Fruit fly (Drosophila melanogaster): ENCODE results near the gene Glg1.
A peak's percentile ranks its signal among the peaks of the same experiment; 100 is the strongest.

Glg1 gene

DNA sequence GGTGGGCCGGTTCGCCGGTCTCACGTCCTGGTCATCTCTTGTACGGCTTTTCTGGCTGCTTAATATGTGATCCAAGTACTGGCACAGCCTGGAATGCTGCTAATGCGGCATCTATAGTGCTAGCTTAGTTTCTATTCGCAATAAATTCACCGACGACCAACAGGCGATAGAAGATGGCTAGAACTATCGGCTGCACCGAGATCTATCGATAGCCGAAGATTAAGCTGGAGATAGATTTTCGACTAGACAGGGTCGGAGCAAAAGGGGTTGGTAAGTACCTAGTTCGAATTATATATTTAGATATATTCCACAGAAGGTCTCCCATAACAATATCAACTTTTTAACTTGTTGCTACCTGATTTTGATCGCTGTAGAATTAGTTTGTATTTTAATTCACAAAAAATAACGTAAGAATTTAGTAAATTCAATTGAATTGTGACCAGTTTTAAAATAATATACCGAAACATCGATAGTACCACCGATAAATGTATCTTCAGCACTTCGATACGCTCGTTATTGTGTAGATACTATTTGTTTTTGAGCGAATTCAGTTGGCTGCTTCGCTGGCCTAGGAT is at the start of gene Glg1, which contains the start of gene M6:
Glg1 (minus strand) TSS at position 185 of the 575 bp plus-strand sequence.
M6 (plus strand) TSS at position 499 of the 575 bp plus-strand sequence.
- TF ChIP-seq CG14655 (GFP tag; optimal IDR thresholded peaks at IDR 0.05) = no peak
- TF ChIP-seq CG8301 (tag; optimal IDR thresholded peaks at IDR 0.05) = peak; percentile 44
- no peak for TF ChIP-seq rn (GFP tag; IDR thresholded peaks at IDR 0.05)
- peak; percentile 58; the same call in 1 of the 3 replicates for TF ChIP-seq CG4496 (GFP tag; IDR thresholded peaks at IDR 0.05)
- peak; percentile 70 for TF ChIP-seq CG8159 (tag; optimal IDR thresholded peaks at IDR 0.05)
- TF ChIP-seq Pif1B (GFP tag; optimal IDR thresholded peaks at IDR 0.05) = no peak
- TF ChIP-seq EcR (GFP tag; optimal IDR thresholded peaks at IDR 0.05) = no peak
- TF ChIP-seq CG34367 (tag; optimal IDR thresholded peaks at IDR 0.05) = no peak
- TF ChIP-seq CG17806 (tag; optimal IDR thresholded peaks at IDR 0.05) = peak; percentile 35
- peak; percentile 56; the same call in 2 of the 3 replicates for TF ChIP-seq fd96Ca (GFP tag; IDR thresholded peaks at IDR 0.05)
- no peak for TF ChIP-seq CG13204 (GFP tag; optimal IDR thresholded peaks at IDR 0.05)
- TF ChIP-seq CG9948 (tag; optimal IDR thresholded peaks at IDR 0.05) = peak; percentile 36
- no peak for TF ChIP-seq CG10348 (GFP tag; IDR thresholded peaks at IDR 0.05)
- TF ChIP-seq gl (tag; optimal IDR thresholded peaks at IDR 0.05) = no peak
- TF ChIP-seq D1 (tag; optimal IDR thresholded peaks at IDR 0.05) = no peak
- no peak; the same call in 1 of the 2 replicates for TF ChIP-seq Ets98B (GFP tag; IDR thresholded peaks at IDR 0.05)
- no peak for TF ChIP-seq Pif1A (GFP tag; optimal IDR thresholded peaks at IDR 0.05)
- no peak for TF ChIP-seq CG12605 (GFP tag; IDR thresholded peaks at IDR 0.05)
- TF ChIP-seq CG15710 (tag; optimal IDR thresholded peaks at IDR 0.05) = peak; percentile 56
- peak; percentile 59; the same call in 1 of the 2 replicates for TF ChIP-seq CG32121 (GFP tag; IDR thresholded peaks at IDR 0.05)
- peak; percentile 46 for TF ChIP-seq Snoo (tag; optimal IDR thresholded peaks at IDR 0.05)

DNA sequence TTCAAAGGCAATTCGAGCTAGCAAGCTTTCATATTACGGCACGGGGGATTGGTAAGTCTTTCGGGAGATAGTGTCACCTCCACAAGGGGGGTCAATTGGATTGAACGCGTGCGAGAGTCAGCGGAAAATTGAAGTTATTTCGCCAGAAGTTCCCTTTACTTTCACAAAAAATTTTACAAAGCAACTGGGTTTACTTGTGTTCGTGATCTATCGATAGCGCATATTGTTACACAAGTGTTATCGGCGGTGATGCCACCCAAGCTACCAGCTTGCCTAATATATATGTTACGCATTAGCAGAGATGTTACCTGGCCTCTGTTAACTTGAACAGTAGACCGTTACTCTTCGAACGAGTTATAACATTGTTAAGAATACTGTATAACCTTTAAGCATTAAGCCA is 47.4 kb upstream of the Glg1 start, which contains the start of gene Wnk:
Wnk (minus strand) TSS at position 177 of the 400 bp plus-strand sequence.
- TF ChIP-seq EcR (GFP tag; optimal IDR thresholded peaks at IDR 0.05) (no peak), Pif1B (GFP tag; optimal IDR thresholded peaks at IDR 0.05) (no peak), fd96Ca (GFP tag; IDR thresholded peaks at IDR 0.05) (no peak), Snoo (tag; optimal IDR thresholded peaks at IDR 0.05) (no peak), CG32121 (GFP tag; IDR thresholded peaks at IDR 0.05) (no peak), Pif1A (GFP tag; optimal IDR thresholded peaks at IDR 0.05) (no peak), CG34367 (tag; optimal IDR thresholded peaks at IDR 0.05) (no peak), CG10348 (GFP tag; IDR thresholded peaks at IDR 0.05) (no peak), CG15710 (tag; optimal IDR thresholded peaks at IDR 0.05) (no peak), Ets98B (GFP tag; IDR thresholded peaks at IDR 0.05) (no peak), CG13204 (GFP tag; optimal IDR thresholded peaks at IDR 0.05) (no peak), CG9948 (tag; optimal IDR thresholded peaks at IDR 0.05) (no peak), CG17806 (tag; optimal IDR thresholded peaks at IDR 0.05) (no peak), gl (tag; optimal IDR thresholded peaks at IDR 0.05) (no peak), CG4496 (GFP tag; IDR thresholded peaks at IDR 0.05) (no peak), rn (GFP tag; IDR thresholded peaks at IDR 0.05) (no peak)

DNA sequence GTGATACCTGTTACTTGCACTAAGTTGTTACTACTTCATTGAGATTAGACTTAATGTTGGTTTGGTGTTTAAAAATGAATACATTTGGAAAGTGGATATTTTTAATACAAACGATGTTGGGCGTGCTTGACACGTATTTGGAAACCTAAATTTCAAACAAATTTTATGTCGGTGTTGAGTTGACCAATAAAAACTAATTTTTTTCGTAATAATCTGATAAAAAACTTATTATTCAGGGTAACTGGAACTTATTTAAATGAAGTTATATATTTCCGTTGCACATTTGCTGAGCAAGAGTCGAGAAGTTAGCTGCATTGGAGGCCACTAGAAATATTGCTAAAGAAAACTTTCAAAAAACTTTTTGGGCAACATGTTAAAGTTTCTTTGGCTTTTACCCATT is 34.7 kb upstream of the Glg1 start, which contains the start of gene CG33290:
CG33290 (plus strand) TSS at position 301 of the 400 bp plus-strand sequence.
- no peak for TF ChIP-seq EcR (GFP tag; optimal IDR thresholded peaks at IDR 0.05)
- no peak for TF ChIP-seq rn (GFP tag; IDR thresholded peaks at IDR 0.05)
- TF ChIP-seq fd96Ca (GFP tag; IDR thresholded peaks at IDR 0.05) = no peak
- no peak for TF ChIP-seq CG8159 (tag; optimal IDR thresholded peaks at IDR 0.05)
- no peak for TF ChIP-seq CG34367 (tag; optimal IDR thresholded peaks at IDR 0.05)

DNA sequence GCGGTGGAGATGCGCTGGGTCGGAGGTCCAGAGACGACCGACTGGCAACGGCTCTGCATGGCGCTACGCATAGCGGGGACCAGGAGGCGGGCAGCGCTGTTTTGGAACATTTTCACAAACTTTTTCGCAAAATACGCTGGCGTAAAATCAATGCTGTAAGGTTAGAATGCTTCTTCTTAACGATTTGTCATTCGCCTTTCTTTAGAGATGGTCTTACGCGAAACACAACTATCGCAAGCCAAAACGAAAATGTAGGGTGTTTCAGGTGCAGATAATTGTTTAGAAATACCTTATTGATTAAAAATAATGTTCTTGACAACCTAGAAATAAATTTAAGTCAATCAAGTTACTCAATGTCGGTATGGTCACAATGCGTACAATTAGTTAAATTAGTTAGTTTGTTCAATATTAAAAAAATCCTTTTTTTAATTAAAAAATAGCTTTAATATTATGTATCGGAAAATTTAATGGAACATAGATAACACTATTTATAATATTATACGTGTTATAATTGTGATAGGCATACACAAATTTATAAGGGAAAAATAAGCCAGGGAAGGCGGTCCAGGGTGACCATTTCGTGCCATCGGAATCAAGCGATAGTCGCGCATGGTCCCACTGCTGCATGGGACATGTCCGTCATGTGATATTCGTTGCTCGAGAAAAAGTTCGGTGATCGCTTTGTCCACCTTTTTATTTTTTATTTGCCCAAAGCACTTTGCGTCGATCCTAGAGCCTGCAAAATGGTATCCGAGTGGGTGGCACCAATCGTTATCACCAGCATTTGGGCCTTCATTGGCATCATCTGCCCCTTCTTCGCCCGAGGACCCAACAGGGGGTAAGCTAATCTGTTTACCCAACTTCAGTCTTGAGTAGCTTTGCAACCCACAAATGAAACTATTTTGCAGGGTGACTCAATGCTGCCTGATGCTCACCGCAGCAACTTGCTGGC is 32.2 kb upstream of the Glg1 start, which contains the start of the genes COX8 and VhaM9.7-b:
COX8 (minus strand) TSS at position 203 of the 952 bp plus-strand sequence.
VhaM9.7-b (plus strand) TSS at position 618 of the 952 bp plus-strand sequence.
- peak; percentile 39 for TF ChIP-seq Snoo (tag; optimal IDR thresholded peaks at IDR 0.05)
- no peak for TF ChIP-seq fd96Ca (GFP tag; IDR thresholded peaks at IDR 0.05)
- TF ChIP-seq CG32121 (GFP tag; IDR thresholded peaks at IDR 0.05) = peak; percentile 11; the same call in 1 of the 2 replicates
- peak; percentile 14 for TF ChIP-seq CG17806 (tag; optimal IDR thresholded peaks at IDR 0.05)

DNA sequence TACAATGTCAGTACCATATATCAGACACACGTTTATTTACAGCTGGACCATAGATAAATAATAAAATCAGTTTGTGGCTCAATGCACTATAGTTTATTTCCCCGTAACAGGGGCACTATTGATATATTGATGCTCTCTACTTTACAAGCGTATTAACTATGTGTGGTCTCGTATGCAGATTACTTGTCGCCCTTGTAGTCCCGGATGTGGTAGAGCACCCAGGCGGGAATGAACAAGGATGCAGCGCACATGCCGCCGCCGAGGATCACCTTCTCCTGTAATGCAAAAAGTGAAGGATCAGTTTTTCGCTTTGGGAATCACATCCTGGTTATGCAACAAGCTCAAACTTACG is 31.5 kb upstream of the Glg1 start:
- no peak for TF ChIP-seq fd96Ca (GFP tag; IDR thresholded peaks at IDR 0.05)
- TF ChIP-seq CG34367 (tag; optimal IDR thresholded peaks at IDR 0.05) = no peak
- no peak for TF ChIP-seq CG15710 (tag; optimal IDR thresholded peaks at IDR 0.05)
- no peak for TF ChIP-seq CG13204 (GFP tag; optimal IDR thresholded peaks at IDR 0.05)
- no peak for TF ChIP-seq rn (GFP tag; IDR thresholded peaks at IDR 0.05)
- TF ChIP-seq CG8159 (tag; optimal IDR thresholded peaks at IDR 0.05) = no peak
- TF ChIP-seq D1 (tag; optimal IDR thresholded peaks at IDR 0.05) = no peak
- TF ChIP-seq CG4496 (GFP tag; IDR thresholded peaks at IDR 0.05) = no peak
- no peak for TF ChIP-seq CG10348 (GFP tag; IDR thresholded peaks at IDR 0.05)
- TF ChIP-seq CG9948 (tag; optimal IDR thresholded peaks at IDR 0.05) = no peak
- TF ChIP-seq Pif1A (GFP tag; optimal IDR thresholded peaks at IDR 0.05) = no peak
- no peak for TF ChIP-seq CG14655 (GFP tag; optimal IDR thresholded peaks at IDR 0.05)
- no peak for TF ChIP-seq EcR (GFP tag; optimal IDR thresholded peaks at IDR 0.05)

All from whole organism, pupa.